Fruit fly (Drosophila melanogaster) whole organism, pupa: ENCODE results near the gene CecA2.

Experiments used
- CG14655 ChIP-seq: fragments of 200-800 bp; sonication (Bioruptor generic); optimal IDR thresholded peaks from 3 replicates; lab custom pipeline; 2017; ENCODE audit warnings: mild to moderate bottlenecking, missing biosample characterization, missing genetic modification reagents, missing genetic modification characterization
- CG34367 ChIP-seq: fragments of 200-800 bp; sonication (Bioruptor generic); optimal IDR thresholded peaks from 2 replicates; lab custom pipeline; 2018; ENCODE audit warnings: missing biosample characterization, mild to moderate bottlenecking, missing genetic modification characterization
- CG4496 ChIP-seq: fragments of 200-800 bp; sonication (Bioruptor generic); IDR thresholded peaks from 3 replicates; pipeline ENCODE4 v1.3.6; 2022; ENCODE audit warnings: missing biosample characterization, missing genetic modification characterization
- Pif1A ChIP-seq: fragments of 200-800 bp; sonication (Bioruptor generic); optimal IDR thresholded peaks from 3 replicates; lab custom pipeline; 2016; ENCODE audit warnings: missing biosample characterization, missing genetic modification characterization

- TF ChIP-seq CG4496 (GFP tag; lab: Robert Waterston, UW) (no peak), CG14655 (GFP tag; lab: Kevin White, UChicago) (no peak), CG34367 (tag; lab: Kevin White, UChicago) (no peak), Pif1A (GFP tag; lab: Kevin White, UChicago) (no peak)
Measured at dm6 chr3R:30183872-30184271, 28.1 kb upstream of the CecA2 start.
